Worm (Caenorhabditis elegans): ENCODE results near the gene ugt-37.

Gene ugt-37

DNA sequence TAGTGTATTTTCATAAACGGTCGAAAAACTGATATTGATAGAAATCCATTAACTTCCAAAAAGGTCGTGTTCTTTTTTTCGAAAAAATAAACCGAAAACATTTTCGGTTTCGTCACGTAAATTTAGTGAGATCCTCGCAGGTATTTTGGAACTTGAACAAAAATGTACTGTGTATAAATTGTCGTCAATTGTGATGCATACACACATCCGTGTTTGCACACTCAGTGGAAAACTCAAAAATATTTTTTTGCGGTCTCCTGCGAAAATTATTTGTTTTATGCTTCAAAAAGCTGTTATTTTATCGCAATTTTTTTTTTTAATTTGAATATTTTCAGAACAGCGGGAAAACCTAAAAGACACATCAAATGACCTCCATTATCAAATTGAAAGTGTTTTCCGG is 33.7 kb upstream of the ugt-37 start, which contains the start of gene cpsf-2:
Gene cpsf-2, plus strand, starts transcription at position 330 of the 400 bp plus-strand sequence.
- TF ChIP-seq nhr-43 (tag; optimal IDR thresholded peaks at IDR 0.05; ENCODE audit: poor library complexity, severe bottlenecking) (no peak), lin-15B (tag; optimal IDR thresholded peaks at IDR 0.05) (no peak), fos-1 (tag; optimal IDR thresholded peaks at IDR 0.05) (no peak), egl-5 (tag; optimal IDR thresholded peaks at IDR 0.05) (no peak), lin-39 (tag; optimal IDR thresholded peaks at IDR 0.05) (no peak), zag-1 (tag; optimal IDR thresholded peaks at IDR 0.05) (no peak), aly-2 (tag; optimal IDR thresholded peaks at IDR 0.05) (no peak), egl-27 (tag; optimal IDR thresholded peaks at IDR 0.05) (no peak), pqm-1 (tag; optimal IDR thresholded peaks at IDR 0.05) (no peak), nfya-1 (tag; optimal IDR thresholded peaks at IDR 0.05; ENCODE audit: insufficient read depth) (peak; percentile 14), hmg-11 (tag; optimal IDR thresholded peaks at IDR 0.05) (peak; percentile 60)

DNA sequence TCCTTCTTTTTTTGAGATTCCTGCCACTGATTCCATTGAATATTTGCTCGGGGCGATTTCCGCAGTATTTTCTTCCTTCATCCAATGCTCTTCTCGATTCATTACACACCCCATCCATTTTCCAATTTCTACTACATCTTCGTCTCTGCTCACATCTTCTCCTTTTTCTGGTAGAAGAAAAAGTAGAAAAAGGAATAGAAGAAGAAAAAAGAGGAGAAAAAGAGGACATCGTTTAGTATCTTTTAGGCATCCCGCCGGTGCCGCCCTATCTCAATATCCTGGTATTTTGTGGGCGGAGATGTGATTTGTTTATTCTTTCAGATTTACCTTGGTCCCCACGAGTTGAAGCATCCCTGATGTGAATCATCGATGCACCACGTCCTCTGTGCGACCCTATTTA is 30.1 kb upstream of the ugt-37 start, which contains the start of gene lgc-39:
Gene lgc-39, plus strand, starts transcription at position 301 of the 400 bp plus-strand sequence.
- TF ChIP-seq aly-2 (tag; optimal IDR thresholded peaks at IDR 0.05), result no peak
- no peak for TF ChIP-seq elt-1 (tag; optimal IDR thresholded peaks at IDR 0.05)
- no peak for TF ChIP-seq nhr-12 (tag; optimal IDR thresholded peaks at IDR 0.05)
- TF ChIP-seq elt-2 (tag; optimal IDR thresholded peaks at IDR 0.05), result no peak
- TF ChIP-seq jun-1 (tag; optimal IDR thresholded peaks at IDR 0.05), result no peak
- no peak for TF ChIP-seq skn-1 (tag; optimal IDR thresholded peaks at IDR 0.05)
- TF ChIP-seq eor-1 (tag; optimal IDR thresholded peaks at IDR 0.05), result no peak
- TF ChIP-seq lsy-12 (tag; optimal IDR thresholded peaks at IDR 0.05), result no peak
- no peak for TF ChIP-seq fos-1 (tag; optimal IDR thresholded peaks at IDR 0.05)
- no peak for TF ChIP-seq daf-12 (tag; optimal IDR thresholded peaks at IDR 0.05)
- TF ChIP-seq ceh-9 (tag; optimal IDR thresholded peaks at IDR 0.05), result no peak
- TF ChIP-seq R02D3.7 (tag; optimal IDR thresholded peaks at IDR 0.05), result no peak
- no peak for TF ChIP-seq ztf-4 (tag; optimal IDR thresholded peaks at IDR 0.05)
- TF ChIP-seq nhr-67 (tag; optimal IDR thresholded peaks at IDR 0.05), result no peak
- TF ChIP-seq tbx-2 (tag; optimal IDR thresholded peaks at IDR 0.05), result no peak
- TF ChIP-seq nhr-11 (tag; optimal IDR thresholded peaks at IDR 0.05), result no peak
- TF ChIP-seq unc-62 (GFP tag; optimal IDR thresholded peaks at IDR 0.05), result no peak
- no peak for TF ChIP-seq ZK546.5 (tag; optimal IDR thresholded peaks at IDR 0.05)
- no peak for TF ChIP-seq lin-15B (tag; optimal IDR thresholded peaks at IDR 0.05)

DNA sequence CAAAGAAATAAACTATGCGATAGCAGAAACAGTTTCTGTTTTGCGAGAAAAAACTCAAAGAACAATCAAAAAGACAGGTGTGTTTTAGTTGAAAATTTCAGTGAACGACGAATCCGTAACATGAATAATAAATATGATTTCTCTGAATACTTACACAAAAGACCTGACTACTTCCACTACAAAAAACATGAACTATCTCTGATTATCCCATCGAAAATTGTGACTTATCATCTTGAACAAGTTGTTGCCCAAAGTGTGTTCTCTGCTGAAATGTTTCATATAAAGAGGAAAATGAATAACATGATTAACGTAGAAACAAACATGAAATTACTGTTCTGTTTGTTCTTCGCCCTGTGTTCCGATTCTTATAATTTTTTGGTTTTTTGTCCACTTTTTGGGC is 21.6 kb upstream of the ugt-37 start, which contains the start of gene ugt-36:
Gene ugt-36, plus strand, starts transcription at position 301 of the 400 bp plus-strand sequence.
- no peak for TF ChIP-seq nhr-23 (tag; optimal IDR thresholded peaks at IDR 0.05)
- TF ChIP-seq fkh-2 (tag; optimal IDR thresholded peaks at IDR 0.05), result no peak
- TF ChIP-seq R02D3.7 (tag; optimal IDR thresholded peaks at IDR 0.05), result no peak

DNA sequence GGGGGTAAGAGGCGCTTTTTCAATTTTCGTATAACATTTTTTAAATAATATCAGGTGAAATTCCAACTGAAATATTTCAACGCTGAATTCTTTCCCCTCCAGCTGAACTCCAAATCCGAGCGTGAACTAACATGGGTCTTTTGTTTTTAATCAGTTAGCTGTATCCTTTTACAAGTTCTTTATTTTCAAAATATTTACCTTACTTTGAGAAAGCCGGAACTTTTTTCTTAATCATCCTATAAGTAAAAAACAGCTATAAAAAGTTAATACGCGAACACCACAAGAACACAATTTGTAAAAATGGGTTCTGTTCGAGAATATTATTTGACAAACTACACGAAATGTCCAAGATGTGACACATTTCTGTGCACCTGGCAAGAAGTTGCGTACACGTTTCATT is 19.1 kb upstream of the ugt-37 start, which contains the start of gene srh-83:
Gene srh-83, plus strand, starts transcription at position 301 of the 400 bp plus-strand sequence.
- TF ChIP-seq jun-1 (tag; optimal IDR thresholded peaks at IDR 0.05) (no peak), mdl-1 (tag; optimal IDR thresholded peaks at IDR 0.05) (no peak), ZK546.5 (tag; optimal IDR thresholded peaks at IDR 0.05) (no peak), nhr-12 (tag; optimal IDR thresholded peaks at IDR 0.05) (no peak), snpc-4 (tag; optimal IDR thresholded peaks at IDR 0.05) (no peak), hmg-11 (tag; optimal IDR thresholded peaks at IDR 0.05) (no peak), mml-1 (tag; optimal IDR thresholded peaks at IDR 0.05) (no peak), nfya-1 (tag; optimal IDR thresholded peaks at IDR 0.05; ENCODE audit: insufficient read depth) (no peak), pqm-1 (tag; optimal IDR thresholded peaks at IDR 0.05) (no peak), ceh-9 (tag; optimal IDR thresholded peaks at IDR 0.05) (no peak), nhr-77 (tag; optimal IDR thresholded peaks at IDR 0.05) (no peak), nhr-237 (tag; optimal IDR thresholded peaks at IDR 0.05) (no peak), lin-39 (tag; optimal IDR thresholded peaks at IDR 0.05) (no peak), ztf-11 (tag; optimal IDR thresholded peaks at IDR 0.05) (no peak), fos-1 (tag; optimal IDR thresholded peaks at IDR 0.05) (no peak), fkh-10 (GFP tag; optimal IDR thresholded peaks at IDR 0.05) (no peak)

All from whole organism, L3 larva.